Fruit fly (Drosophila melanogaster) whole organism, pupa: ENCODE results near the gene Coq2.

Experiments
- CG14655 ChIP-seq: fragments of 200-800 bp; sonication (Bioruptor generic); optimal IDR thresholded peaks from 3 replicates; lab custom pipeline; 2017; ENCODE audit warnings: mild to moderate bottlenecking, missing biosample characterization, missing genetic modification reagents, missing genetic modification characterization
- CG17806 ChIP-seq: fragments of 200-800 bp; sonication (Bioruptor generic); optimal IDR thresholded peaks from 2 replicates; lab custom pipeline; 2018; ENCODE audit warnings: missing biosample characterization, mild to moderate bottlenecking, missing genetic modification characterization, moderate library complexity
- CG32121 ChIP-seq: fragments of 200-800 bp; sonication (Bioruptor generic); IDR thresholded peaks from 2 replicates; pipeline ENCODE4 v1.3.6; 2022; ENCODE audit warnings: missing biosample characterization, missing genetic modification characterization
- CG4496 ChIP-seq: fragments of 200-800 bp; sonication (Bioruptor generic); IDR thresholded peaks from 3 replicates; pipeline ENCODE4 v1.3.6; 2022; ENCODE audit warnings: missing biosample characterization, missing genetic modification characterization
- CG8159 ChIP-seq: fragments of 200-800 bp; sonication (Bioruptor generic); optimal IDR thresholded peaks from 3 replicates; lab custom pipeline; 2018; ENCODE audit warnings: missing biosample characterization, mild to moderate bottlenecking, missing genetic modification characterization, moderate library complexity
- CG8301 ChIP-seq: fragments of 200-800 bp; sonication (Bioruptor generic); optimal IDR thresholded peaks from 2 replicates; lab custom pipeline; 2018; ENCODE audit warnings: missing biosample characterization, mild to moderate bottlenecking, missing genetic modification characterization
- Ets98B ChIP-seq: fragments of 200-800 bp; sonication (Bioruptor generic); IDR thresholded peaks from 2 replicates; pipeline ENCODE4 v1.3.6; 2022; ENCODE audit warnings: missing biosample characterization, missing genetic modification characterization
- Snoo ChIP-seq: fragments of 200-800 bp; sonication (Bioruptor generic); optimal IDR thresholded peaks from 3 replicates; lab custom pipeline; 2017; ENCODE audit warnings: missing biosample characterization, mild to moderate bottlenecking, missing genetic modification characterization, inconsistent platforms
- gl ChIP-seq: fragments of 200-800 bp; sonication (Bioruptor generic); optimal IDR thresholded peaks from 2 replicates; lab custom pipeline; 2018; ENCODE audit warnings: missing biosample characterization, mild to moderate bottlenecking, missing genetic modification characterization
- rn ChIP-seq: fragments of 200-800 bp; sonication (Bioruptor generic); IDR thresholded peaks from 2 replicates; pipeline ENCODE4 v1.3.6; 2022; ENCODE audit warnings: missing biosample characterization, missing genetic modification characterization

- no peak for TF ChIP-seq CG14655
- TF ChIP-seq CG4496 (GFP tag; lab: Robert Waterston, UW), result no peak
- no peak for TF ChIP-seq Ets98B (GFP tag; lab: Robert Waterston, UW)
- TF ChIP-seq CG32121, result no peak
- no peak for TF ChIP-seq Snoo (tag; lab: Kevin White, UChicago)
- no peak for TF ChIP-seq CG8159 (tag; lab: Kevin White, UChicago)
- TF ChIP-seq gl (tag; lab: Kevin White, UChicago), result no peak
- no peak for TF ChIP-seq CG8301 (tag; lab: Kevin White, UChicago)
- no peak for TF ChIP-seq CG17806 (tag; lab: Kevin White, UChicago)
- no peak for TF ChIP-seq rn (GFP tag; lab: Robert Waterston, UW)
Measured at dm6 chr3R:8308515-8308959, 7.8 kb downstream of the Coq2 start, which contains the start of gene tex.
